Fruit fly (Drosophila melanogaster) whole organism, embryonic: ENCODE results near the gene St2.

Experiments
- Aef1 ChIP-seq: fragments of 200-800 bp; sonication (Bioruptor generic); IDR thresholded peaks from 3 replicates; pipeline ENCODE4 v1.3.6; 2022; ENCODE audit warnings: missing biosample characterization, missing genetic modification characterization
- Antp ChIP-seq: fragments of 200-800 bp; sonication (Bioruptor generic); optimal IDR thresholded peaks from 3 replicates; lab custom pipeline; 2016; ENCODE audit warnings: missing biosample characterization, missing genetic modification characterization
- B-H2 ChIP-seq: fragments of 200-800 bp; sonication (Bioruptor generic); optimal IDR thresholded peaks from 2 replicates; lab custom pipeline; 2018; ENCODE audit warnings: missing biosample characterization, mild to moderate bottlenecking, missing genetic modification characterization
- CG10147 ChIP-seq: fragments of 200-800 bp; sonication (Bioruptor generic); optimal IDR thresholded peaks from 2 replicates; lab custom pipeline; 2019; ENCODE audit warnings: missing biosample characterization, mild to moderate bottlenecking, missing genetic modification characterization, moderate library complexity
- CG10462 ChIP-seq: fragments of 200-800 bp; sonication (Bioruptor generic); optimal IDR thresholded peaks from 2 replicates; lab custom pipeline; 2016; ENCODE audit warnings: missing biosample characterization, missing genetic modification characterization
- CG10979 ChIP-seq: fragments of 200-800 bp; sonication (Bioruptor generic); optimal IDR thresholded peaks from 2 replicates; lab custom pipeline; 2018; ENCODE audit warnings: missing biosample characterization, mild to moderate bottlenecking, missing genetic modification characterization, moderate library complexity
- CG1233 ChIP-seq: fragments of 200-800 bp; sonication (Bioruptor generic); optimal IDR thresholded peaks from 4 replicates; lab custom pipeline; 2018; ENCODE audit warnings: missing biosample characterization, mild to moderate bottlenecking, missing genetic modification characterization
- CG13123 ChIP-seq: fragments of 200-800 bp; sonication (Bioruptor generic); optimal IDR thresholded peaks from 2 replicates; lab custom pipeline; 2016; ENCODE audit warnings: missing biosample characterization, missing genetic modification characterization
- CG14667 ChIP-seq: fragments of 200-800 bp; sonication (Bioruptor generic); IDR thresholded peaks from 2 replicates; pipeline ENCODE4 v1.3.6; 2022; ENCODE audit warnings: missing biosample characterization, missing genetic modification characterization
- CG16779 ChIP-seq: fragments of 200-800 bp; sonication (Bioruptor generic); IDR thresholded peaks from 2 replicates; pipeline ENCODE4 v1.3.6; 2022; ENCODE audit warnings: missing biosample characterization, missing genetic modification characterization
- CG17186 ChIP-seq: fragments of 200-800 bp; sonication (Bioruptor generic); optimal IDR thresholded peaks from 3 replicates; lab custom pipeline; 2017; ENCODE audit warnings: missing biosample characterization, missing genetic modification reagents, missing genetic modification characterization
- CG17385 ChIP-seq: fragments of 200-800 bp; sonication (Bioruptor generic); optimal IDR thresholded peaks from 3 replicates; lab custom pipeline; 2018; ENCODE audit warnings: missing biosample characterization, mild to moderate bottlenecking, missing genetic modification characterization
- CG17612 ChIP-seq: fragments of 200-800 bp; sonication (Bioruptor generic); IDR thresholded peaks from 2 replicates; pipeline ENCODE4 v1.3.6; 2022; ENCODE audit warnings: missing biosample characterization, missing genetic modification characterization
- CG3065 ChIP-seq: fragments of 200-800 bp; sonication (Bioruptor generic); optimal IDR thresholded peaks from 2 replicates; lab custom pipeline; 2016; ENCODE audit warnings: missing biosample characterization, missing genetic modification characterization
- CG34224 ChIP-seq: fragments of 200-800 bp; sonication (Bioruptor generic); IDR thresholded peaks from 3 replicates; pipeline ENCODE4 v1.3.6; 2022; ENCODE audit warnings: missing biosample characterization, missing genetic modification characterization; ENCODE audit not compliant: partially characterized antibody
- CG34376 ChIP-seq: fragments of 200-800 bp; sonication (Bioruptor generic); optimal IDR thresholded peaks from 2 replicates; lab custom pipeline; 2018; ENCODE audit warnings: missing biosample characterization, mild to moderate bottlenecking, missing genetic modification characterization
- CG4424 ChIP-seq: fragments of 200-800 bp; sonication (Bioruptor generic); optimal IDR thresholded peaks from 3 replicates; lab custom pipeline; 2016; ENCODE audit warnings: missing biosample characterization, missing genetic modification characterization
- CG5180 ChIP-seq: fragments of 200-800 bp; sonication (Bioruptor generic); optimal IDR thresholded peaks from 3 replicates; lab custom pipeline; 2017; ENCODE audit warnings: missing biosample characterization, missing genetic modification characterization, mild to moderate bottlenecking, moderate library complexity, missing genetic modification reagents
- CG6683 ChIP-seq: fragments of 200-800 bp; sonication (Bioruptor generic); optimal IDR thresholded peaks from 2 replicates; lab custom pipeline; 2017; ENCODE audit warnings: missing biosample characterization, mild to moderate bottlenecking, missing genetic modification characterization, missing genetic modification reagents
- CG6813 ChIP-seq: fragments of 200-800 bp; sonication (Bioruptor generic); optimal IDR thresholded peaks from 2 replicates; lab custom pipeline; 2017; ENCODE audit warnings: missing biosample characterization, missing genetic modification characterization, mild to moderate bottlenecking, moderate library complexity, missing genetic modification reagents
- CG7556 ChIP-seq: fragments of 200-800 bp; sonication (Bioruptor generic); optimal IDR thresholded peaks from 2 replicates; lab custom pipeline; 2017; ENCODE audit warnings: missing biosample characterization, mild to moderate bottlenecking, missing genetic modification characterization
- CTCF ChIP-seq: fragments of 200-800 bp; sonication (Bioruptor generic); optimal IDR thresholded peaks from 2 replicates; lab custom pipeline; 2017; ENCODE audit warnings: missing biosample characterization, mild to moderate bottlenecking, missing genetic modification characterization, moderate library complexity
- CrebB ChIP-seq: fragments of 200-800 bp; sonication (Bioruptor generic); optimal IDR thresholded peaks from 3 replicates; lab custom pipeline; 2018; ENCODE audit warnings: missing biosample characterization, mild to moderate bottlenecking, missing genetic modification characterization
- D ChIP-seq, 2 experiments: fragments of 200-800 bp in 1 of 2; fragments of >200 bp in 1 of 2; sonication (Bioruptor generic) in 1 of 2; optimal IDR thresholded peaks; 2 replicates in 1 of 2; 3 replicates in 1 of 2; lab custom pipeline; 2017; ENCODE audit warnings: mild to moderate bottlenecking in 1 of 2, missing biosample characterization in 1 of 2, missing genetic modification characterization in 1 of 2, missing genetic modification reagents in 1 of 2
- Elba2 ChIP-seq: fragments of 200-800 bp; sonication (Bioruptor generic); optimal IDR thresholded peaks from 3 replicates; lab custom pipeline; 2016; ENCODE audit warnings: missing biosample characterization, missing genetic modification characterization
- Ets65A ChIP-seq: fragments of 200-800 bp; sonication (Bioruptor generic); peaks from one replicate; lab custom pipeline; 2016; ENCODE audit warnings: missing biosample characterization, missing genetic modification characterization
- HHEX ChIP-seq: fragments of 200-800 bp; sonication (Bioruptor generic); optimal IDR thresholded peaks from 3 replicates; lab custom pipeline; 2017; ENCODE audit warnings: missing biosample characterization, mild to moderate bottlenecking, missing genetic modification characterization, missing genetic modification reagents
- HmgZ ChIP-seq: fragments of 200-800 bp; sonication (Bioruptor generic); optimal IDR thresholded peaks from 2 replicates; lab custom pipeline; 2018; ENCODE audit warnings: missing biosample characterization, mild to moderate bottlenecking, missing genetic modification characterization
- Hr3 ChIP-seq: fragments of 200-800 bp; sonication (Bioruptor generic); optimal IDR thresholded peaks from 3 replicates; lab custom pipeline; 2016; ENCODE audit warnings: missing biosample characterization, missing genetic modification characterization
- Hr78 ChIP-seq, 2 experiments: fragments of 200-800 bp in 1 of 2; fragments of >200 bp in 1 of 2; sonication (Bioruptor generic) in 1 of 2; optimal IDR thresholded peaks; 2 replicates each; lab custom pipeline; 2017 to 2019; ENCODE audit warnings: missing biosample characterization in 2 of 2, missing genetic modification characterization in 2 of 2, mild to moderate bottlenecking in 1 of 2, moderate library complexity in 1 of 2
- Nf-YC ChIP-seq: fragments of 200-800 bp; optimal IDR thresholded peaks from 3 replicates; lab custom pipeline; 2019; ENCODE audit warnings: missing biosample characterization, mild to moderate bottlenecking, missing genetic modification characterization, moderate library complexity
- Oaz ChIP-seq: fragments of 200-800 bp; sonication (Bioruptor generic); IDR thresholded peaks from 2 replicates; pipeline ENCODE4 v1.3.6; 2022; ENCODE audit warnings: missing biosample characterization, missing genetic modification characterization
- Sox100B ChIP-seq: fragments of 200-800 bp; sonication (Bioruptor generic); optimal IDR thresholded peaks from 3 replicates; lab custom pipeline; 2018; ENCODE audit warnings: missing biosample characterization, mild to moderate bottlenecking, missing genetic modification characterization
- Vsx1 ChIP-seq: fragments of 200-800 bp; sonication (Bioruptor generic); optimal IDR thresholded peaks from 2 replicates; lab custom pipeline; 2017; ENCODE audit warnings: missing biosample characterization, mild to moderate bottlenecking, missing genetic modification characterization, missing genetic modification reagents
- Xbp1 ChIP-seq: fragments of 200-800 bp; sonication (Bioruptor generic); optimal IDR thresholded peaks from 3 replicates; lab custom pipeline; 2016; ENCODE audit warnings: missing biosample characterization, mild to moderate bottlenecking, missing genetic modification characterization
- bbx ChIP-seq: fragments of 200-800 bp; sonication (Bioruptor generic); IDR thresholded peaks from 2 replicates; pipeline ENCODE4 v1.3.6; 2022; ENCODE audit warnings: missing biosample characterization, missing genetic modification characterization; ENCODE audit not compliant: partially characterized antibody
- bigmax ChIP-seq: fragments of 200-800 bp; sonication (Bioruptor generic); optimal IDR thresholded peaks from 2 replicates; lab custom pipeline; 2018; ENCODE audit warnings: missing biosample characterization, mild to moderate bottlenecking, missing genetic modification characterization
- eve ChIP-seq, 2 experiments: fragments of >200 bp; optimal IDR thresholded peaks; 2 replicates each; lab custom pipeline; 2017; ENCODE audit warnings: missing biosample characterization in 2 of 2, missing genetic modification characterization in 2 of 2
- her ChIP-seq: fragments of 200-800 bp; sonication (Bioruptor generic); optimal IDR thresholded peaks from 2 replicates; lab custom pipeline; 2016; ENCODE audit warnings: missing biosample characterization, missing genetic modification characterization
- lmd ChIP-seq: fragments of 200-800 bp; sonication (Bioruptor generic); IDR thresholded peaks from 2 replicates; pipeline ENCODE4 v1.3.6; 2022; ENCODE audit warnings: missing biosample characterization, missing genetic modification characterization
- maf-S ChIP-seq: fragments of 200-800 bp; sonication (Bioruptor generic); optimal IDR thresholded peaks from 2 replicates; lab custom pipeline; 2016; ENCODE audit warnings: missing biosample characterization, missing genetic modification characterization
- peb ChIP-seq: fragments of 200-800 bp; sonication (Bioruptor generic); IDR thresholded peaks from 2 replicates; pipeline ENCODE4 v1.3.6; 2022; ENCODE audit warnings: missing biosample characterization, missing genetic modification characterization
- phol ChIP-seq: fragments of 200-800 bp; sonication (Bioruptor generic); optimal IDR thresholded peaks from 3 replicates; lab custom pipeline; 2018; ENCODE audit warnings: missing biosample characterization, mild to moderate bottlenecking, missing genetic modification characterization, moderate library complexity
- pzg ChIP-seq: fragments of 200-800 bp; sonication (Bioruptor generic); optimal IDR thresholded peaks from 3 replicates; lab custom pipeline; 2018; ENCODE audit warnings: missing biosample characterization, mild to moderate bottlenecking, missing genetic modification characterization, moderate library complexity
- ranshi ChIP-seq: fragments of 200-800 bp; sonication (Bioruptor generic); IDR thresholded peaks from 2 replicates; pipeline ENCODE4 v1.3.6; 2022; ENCODE audit warnings: missing biosample characterization, missing genetic modification characterization
- sima ChIP-seq: fragments of 200-800 bp; sonication (Bioruptor generic); optimal IDR thresholded peaks from 2 replicates; lab custom pipeline; 2016; ENCODE audit warnings: missing biosample characterization, missing genetic modification characterization
- sisA ChIP-seq: fragments of 200-800 bp; sonication (Bioruptor generic); IDR thresholded peaks from 2 replicates; pipeline ENCODE4 v1.3.6; 2022; ENCODE audit warnings: missing biosample characterization, missing genetic modification characterization
- sob ChIP-seq: fragments of 200-800 bp; sonication (Bioruptor generic); IDR thresholded peaks from 2 replicates; pipeline ENCODE4 v1.3.6; 2022; ENCODE audit warnings: missing biosample characterization, missing genetic modification characterization
- sqz ChIP-seq: fragments of 200-800 bp; sonication (Bioruptor generic); optimal IDR thresholded peaks from 3 replicates; lab custom pipeline; 2018; ENCODE audit warnings: missing biosample characterization, mild to moderate bottlenecking, missing genetic modification characterization
- usp ChIP-seq: fragments of >200 bp; optimal IDR thresholded peaks from 2 replicates; lab custom pipeline; 2017; ENCODE audit warnings: missing biosample characterization, missing genetic modification characterization
- yki ChIP-seq: fragments of >200 bp; optimal IDR thresholded peaks from 3 replicates; lab custom pipeline; 2018

St2 gene

DNA sequence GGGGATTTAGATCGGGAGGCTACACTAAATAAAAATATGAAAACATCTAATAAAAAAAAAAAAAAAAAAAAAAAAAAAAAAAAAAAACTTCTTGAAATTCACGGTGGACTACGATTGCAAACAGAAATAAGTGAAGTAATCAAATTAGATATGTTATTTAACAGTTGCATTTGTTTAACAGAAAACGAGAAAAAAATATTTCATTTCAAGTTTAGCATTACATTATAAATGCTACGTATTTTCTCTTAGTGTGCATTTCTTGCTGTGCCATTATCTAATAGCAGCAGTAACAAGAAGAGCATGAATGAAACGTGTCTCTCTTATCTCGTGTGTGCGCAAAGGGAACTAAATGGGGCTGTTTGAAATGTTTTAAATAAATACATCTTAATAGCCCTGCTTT lies 26.8 kb upstream of the St2 start (continued):
- no peak for TF ChIP-seq usp (GFP tag; lab: Kevin White, UChicago)
- TF ChIP-seq CG4424 (GFP tag; lab: Kevin White, UChicago) = peak; percentile 82
- TF ChIP-seq Nf-YC (tag; lab: Kevin White, UChicago) = peak; percentile 46
- TF ChIP-seq CG17385 (GFP tag; lab: Kevin White, UChicago) = peak; percentile 59
- no peak for TF ChIP-seq D (optimal IDR thresholded peaks at IDR 0.05; lab: Kevin White, UChicago)
- TF ChIP-seq D (GFP tag; optimal IDR thresholded peaks at IDR 0.05; lab: Kevin White, UChicago) = peak; percentile 63
- no peak for TF ChIP-seq yki (lab: Kevin White, UChicago)
- no peak for TF ChIP-seq peb
- peak; percentile 10 for TF ChIP-seq her
- peak; percentile 2 for TF ChIP-seq CG10147 (GFP tag; lab: Kevin White, UChicago)
- peak; percentile 81 for TF ChIP-seq Xbp1 (GFP tag; lab: Kevin White, UChicago)
- TF ChIP-seq sisA = peak; percentile 75; the same call in 1 of the 2 replicates
- peak; percentile 69 for TF ChIP-seq phol
- peak; percentile 55 for TF ChIP-seq CG6813 (GFP tag; lab: Kevin White, UChicago)
- no peak for TF ChIP-seq CG34376 (GFP tag; lab: Kevin White, UChicago)
- TF ChIP-seq lmd (GFP tag; lab: Robert Waterston, UW) = peak; percentile 75
- TF ChIP-seq CG1233 (GFP tag; lab: Kevin White, UChicago) = peak; percentile 40
- peak; percentile 17 for TF ChIP-seq Antp (GFP tag; lab: Kevin White, UChicago)
- TF ChIP-seq CG6683 (GFP tag; lab: Kevin White, UChicago) = peak; percentile 10
- peak; percentile 91 for TF ChIP-seq Ets65A (GFP tag; lab: Kevin White, UChicago)
- TF ChIP-seq Sox100B (GFP tag; lab: Kevin White, UChicago) = peak; percentile 84
- TF ChIP-seq CTCF (GFP tag; lab: Kevin White, UChicago) = no peak
- peak; percentile 44 for TF ChIP-seq CG13123
- no peak for TF ChIP-seq CG17612 (GFP tag; lab: Robert Waterston, UW)
- no peak for TF ChIP-seq CG34224 (GFP tag; lab: Robert Waterston, UW)
- TF ChIP-seq Hr78 (GFP tag; optimal IDR thresholded peaks at IDR 0.05; lab: Kevin White, UChicago) = no peak
- TF ChIP-seq HHEX (GFP tag; lab: Kevin White, UChicago) = peak; percentile 52
- TF ChIP-seq B-H2 (GFP tag; lab: Kevin White, UChicago) = no peak
- TF ChIP-seq CG17186 (GFP tag; lab: Kevin White, UChicago) = no peak
- no peak for TF ChIP-seq pzg (GFP tag; lab: Kevin White, UChicago)
- peak; percentile 63 for TF ChIP-seq CG10462 (GFP tag; lab: Kevin White, UChicago)
- peak; percentile 65; the same call in 1 of the 2 replicates for TF ChIP-seq ranshi
- TF ChIP-seq sima = no peak
- peak; percentile 57 for TF ChIP-seq sqz
- peak; percentile 77 for TF ChIP-seq Hr3 (GFP tag; lab: Kevin White, UChicago)
- no peak for TF ChIP-seq Oaz (GFP tag; lab: Robert Waterston, UW)
- TF ChIP-seq CG5180 (GFP tag; lab: Kevin White, UChicago) = peak; percentile 13
- TF ChIP-seq HmgZ (tag; lab: Kevin White, UChicago) = no peak
- TF ChIP-seq CG10979 = peak; percentile 72
- no peak for TF ChIP-seq Elba2 (GFP tag; lab: Kevin White, UChicago)
- TF ChIP-seq Vsx1 = peak; percentile 16
- no peak for TF ChIP-seq CG3065 (GFP tag; lab: Kevin White, UChicago)
- no peak for TF ChIP-seq CrebB (tag; lab: Kevin White, UChicago)
- TF ChIP-seq sob (GFP tag; lab: Robert Waterston, UW) = peak; percentile 64
- TF ChIP-seq eve (GFP tag; optimal IDR thresholded peaks at IDR 0.05; lab: Kevin White, UChicago) = no peak
- no peak for TF ChIP-seq CG16779
- TF ChIP-seq CG7556 (GFP tag; lab: Kevin White, UChicago) = peak; percentile 64
- no peak for TF ChIP-seq bigmax
- TF ChIP-seq Aef1 (GFP tag; lab: Robert Waterston, UW) = peak; percentile 73
- TF ChIP-seq bbx (GFP tag; lab: Robert Waterston, UW) = no peak
- peak; percentile 27 for TF ChIP-seq maf-S (GFP tag; lab: Kevin White, UChicago)
- TF ChIP-seq CG14667 = peak; percentile 61; the same call in 1 of the 2 replicates
